Worm (Caenorhabditis elegans) whole organism, young adult: ENCODE data around the gene F59E12.9.

Experiments used
- B0019.2 ChIP-seq: fragments of 200-800 bp; sonication (Bioruptor generic); conservative IDR thresholded peaks from 2 replicates; pipeline ENCODE4 v1.3.6; 2022; ENCODE audit warnings: missing genetic modification reagents, missing genetic modification characterization, missing compliant biosample characterization
- B0261.1 ChIP-seq: sonication (generic microtip); optimal IDR thresholded peaks from 2 replicates; lab custom pipeline; 2016; ENCODE audit warnings: mild to moderate bottlenecking, missing genetic modification characterization, moderate library complexity, missing compliant biosample characterization
- C06A6.2 ChIP-seq: fragments of 200-800 bp; sonication (Bioruptor generic); conservative IDR thresholded peaks from 2 replicates; pipeline ENCODE4 v1.3.6; 2022; ENCODE audit warnings: missing genetic modification characterization, missing compliant biosample characterization
- F22D6.2 ChIP-seq: sonication (generic microtip); optimal IDR thresholded peaks from 2 replicates; lab custom pipeline; 2016; ENCODE audit warnings: mild to moderate bottlenecking, missing genetic modification characterization, missing compliant biosample characterization
- F57A8.1 ChIP-seq: fragments of 200-800 bp; sonication (Bioruptor generic); optimal IDR thresholded peaks from 2 replicates; lab custom pipeline; 2018; ENCODE audit warnings: mild to moderate bottlenecking, missing genetic modification characterization, moderate library complexity, missing compliant biosample characterization
- Y53G8AR.9 ChIP-seq: fragments of 200-800 bp; sonication (Bioruptor generic); conservative IDR thresholded peaks from 2 replicates; pipeline ENCODE4 v1.3.6; 2022; ENCODE audit warnings: missing genetic modification reagents, missing genetic modification characterization, missing compliant biosample characterization
- Y79H2A.3 ChIP-seq: fragments of 200-800 bp; sonication (Bioruptor generic); conservative IDR thresholded peaks from 2 replicates; pipeline ENCODE4 v1.3.6; 2022; ENCODE audit warnings: missing genetic modification reagents, missing genetic modification characterization, missing compliant biosample characterization
- Y95B8A.8 ChIP-seq: fragments of 200-800 bp; sonication (Bioruptor generic); IDR thresholded peaks from 2 replicates; pipeline ENCODE4 v1.3.6; 2022; ENCODE audit warnings: missing genetic modification reagents, missing genetic modification characterization, missing compliant biosample characterization
- atf-7 ChIP-seq: sonication (generic microtip); optimal IDR thresholded peaks from 2 replicates; lab custom pipeline; 2017; ENCODE audit warnings: mild to moderate bottlenecking, missing genetic modification characterization, missing compliant biosample characterization
- athp-1 ChIP-seq: sonication (generic microtip); optimal IDR thresholded peaks from 2 replicates; lab custom pipeline; 2017; ENCODE audit warnings: mild to moderate bottlenecking, missing genetic modification characterization, missing compliant biosample characterization
- bed-2 ChIP-seq: fragments of 200-800 bp; sonication (Bioruptor generic); IDR thresholded peaks from 2 replicates; pipeline ENCODE4 v1.3.6; 2022; ENCODE audit warnings: missing genetic modification reagents, missing genetic modification characterization, missing compliant biosample characterization
- cebp-2 ChIP-seq: fragments of 200-800 bp; sonication (Bioruptor generic); IDR thresholded peaks from 2 replicates; pipeline ENCODE4 v1.3.6; 2022; ENCODE audit warnings: missing genetic modification characterization, missing compliant biosample characterization
- ceh-100 ChIP-seq: fragments of 200-800 bp; sonication (Bioruptor generic); IDR thresholded peaks from 2 replicates; pipeline ENCODE4 v1.3.6; 2022; ENCODE audit warnings: missing genetic modification reagents, missing genetic modification characterization, missing compliant biosample characterization
- ceh-27 ChIP-seq: fragments of 200-800 bp; sonication (Bioruptor generic); optimal IDR thresholded peaks from 2 replicates; lab custom pipeline; 2018; ENCODE audit warnings: mild to moderate bottlenecking, missing genetic modification characterization, moderate library complexity, missing compliant biosample characterization
- chd-7 ChIP-seq: sonication (generic microtip); optimal IDR thresholded peaks from 2 replicates; lab custom pipeline; 2016; ENCODE audit warnings: mild to moderate bottlenecking, missing genetic modification characterization, moderate library complexity, missing compliant biosample characterization
- dox-1 ChIP-seq: fragments of 200-800 bp; sonication (Bioruptor generic); IDR thresholded peaks from 2 replicates; pipeline ENCODE4 v1.3.6; 2022; ENCODE audit warnings: missing genetic modification reagents, missing genetic modification characterization, missing compliant biosample characterization
- dpff-1 ChIP-seq: sonication (generic microtip); optimal IDR thresholded peaks from 2 replicates; lab custom pipeline; 2017; ENCODE audit warnings: mild to moderate bottlenecking, missing genetic modification characterization, missing compliant biosample characterization
- dpl-1 ChIP-seq: fragments of 150-350 bp; optimal IDR thresholded peaks from 2 replicates; lab custom pipeline; 2014; ENCODE audit warnings: missing biosample characterization, missing genetic modification reagents, missing genetic modification characterization
- egl-18 ChIP-seq: fragments of 200-800 bp; sonication (Bioruptor generic); IDR thresholded peaks from 2 replicates; pipeline ENCODE4 v1.3.6; 2022; ENCODE audit warnings: missing genetic modification reagents, missing genetic modification characterization, missing compliant biosample characterization
- gei-17 ChIP-seq: fragments of 200-800 bp; sonication (Bioruptor generic); optimal IDR thresholded peaks from 2 replicates; lab custom pipeline; 2018; ENCODE audit warnings: mild to moderate bottlenecking, missing genetic modification characterization, missing compliant biosample characterization
- him-1 ChIP-seq: sonication (generic microtip); optimal IDR thresholded peaks from 2 replicates; lab custom pipeline; 2016; ENCODE audit warnings: missing genotype, missing genetic modification reagents, missing genetic modification characterization, missing compliant biosample characterization
- hmg-20 ChIP-seq: fragments of 200-800 bp; sonication (Bioruptor generic); IDR thresholded peaks from 2 replicates; pipeline ENCODE4 v1.3.6; 2022; ENCODE audit warnings: missing genetic modification reagents, missing genetic modification characterization, missing compliant biosample characterization
- let-526 ChIP-seq: fragments of 200-800 bp; sonication (Bioruptor generic); IDR thresholded peaks from 2 replicates; pipeline ENCODE4 v1.3.6; 2022; ENCODE audit warnings: missing genetic modification reagents, missing genetic modification characterization, missing compliant biosample characterization
- lin-35 ChIP-seq, 3 experiments: fragments of 150-350 bp in 2 of 3; sonication (generic microtip) in 1 of 3; optimal IDR thresholded peaks; 2 replicates each; lab custom pipeline; 2014 to 2018; ENCODE audit warnings: missing biosample characterization in 3 of 3, missing genetic modification characterization in 3 of 3, missing genetic modification reagents in 3 of 3
- lin-40 ChIP-seq: sonication (generic microtip); optimal IDR thresholded peaks from 2 replicates; lab custom pipeline; 2016; ENCODE audit warnings: missing genetic modification characterization, mild to moderate bottlenecking, missing compliant biosample characterization, missing genotype, missing genetic modification reagents
- mcd-1 ChIP-seq: fragments of 200-800 bp; sonication (Bioruptor generic); IDR thresholded peaks from 2 replicates; pipeline ENCODE4 v1.3.6; 2022; ENCODE audit warnings: missing genetic modification reagents, missing genetic modification characterization, missing compliant biosample characterization
- mxl-1 ChIP-seq: sonication (generic microtip); optimal IDR thresholded peaks from 2 replicates; lab custom pipeline; 2016; ENCODE audit warnings: missing genetic modification characterization, missing compliant biosample characterization
- nfya-2 ChIP-seq: fragments of 200-800 bp; sonication (Bioruptor generic); IDR thresholded peaks from 2 replicates; pipeline ENCODE4 v1.3.6; 2022; ENCODE audit warnings: missing genetic modification reagents, missing genetic modification characterization, missing compliant biosample characterization
- nfyb-1 ChIP-seq: fragments of 200-800 bp; sonication (Bioruptor generic); IDR thresholded peaks from 2 replicates; pipeline ENCODE4 v1.3.6; 2022; ENCODE audit warnings: missing genetic modification reagents, missing genetic modification characterization, missing compliant biosample characterization
- pbrm-1 ChIP-seq: fragments of 200-800 bp; sonication (Bioruptor generic); IDR thresholded peaks from 2 replicates; pipeline ENCODE4 v1.3.6; 2022; ENCODE audit warnings: missing genetic modification reagents, missing genetic modification characterization, missing compliant biosample characterization
- rec-8 ChIP-seq, 2 experiments: sonication (generic microtip); optimal IDR thresholded peaks; 2 replicates each; lab custom pipeline; 2016; ENCODE audit warnings: mild to moderate bottlenecking in 2 of 2, missing genetic modification characterization in 2 of 2, missing genetic modification reagents in 2 of 2, missing genotype in 2 of 2, missing biosample characterization in 1 of 2, missing compliant biosample characterization in 1 of 2, moderate library complexity in 1 of 2
- rpc-1 ChIP-seq, 2 experiments: fragments of 150-350 bp in 1 of 2; sonication (generic microtip) in 1 of 2; optimal IDR thresholded peaks; 2 replicates each; lab custom pipeline; 2014 to 2018; ENCODE audit warnings: missing biosample characterization in 1 of 2, missing genetic modification characterization in 1 of 2, missing genetic modification reagents in 1 of 2, missing genotype in 1 of 2
- sdz-38 ChIP-seq: sonication (generic microtip); optimal IDR thresholded peaks from 2 replicates; lab custom pipeline; 2016; ENCODE audit warnings: missing genotype, missing genetic modification characterization, missing compliant biosample characterization
- snpc-3.4 ChIP-seq: sonication (generic microtip); optimal IDR thresholded peaks from 2 replicates; lab custom pipeline; 2017; ENCODE audit warnings: missing genetic modification characterization, mild to moderate bottlenecking, missing compliant biosample characterization, antibody characterized with exemption, moderate library complexity, missing genotype, missing genetic modification reagents
- tbp1 ChIP-seq: fragments of 200-800 bp; sonication (Bioruptor generic); optimal IDR thresholded peaks from 2 replicates; lab custom pipeline; 2018; ENCODE audit warnings: mild to moderate bottlenecking, missing genetic modification characterization, missing compliant biosample characterization
- tbx-9 ChIP-seq: sonication (generic microtip); optimal IDR thresholded peaks from 2 replicates; lab custom pipeline; 2016; ENCODE audit warnings: borderline replicate concordance, missing genetic modification characterization, inconsistent platforms, missing compliant biosample characterization
- zim-3 ChIP-seq: sonication (generic microtip); optimal IDR thresholded peaks from 2 replicates; lab custom pipeline; 2017; ENCODE audit warnings: mild to moderate bottlenecking, missing genetic modification characterization, moderate library complexity, missing compliant biosample characterization
- ztf-26 ChIP-seq: sonication (generic microtip); optimal IDR thresholded peaks from 2 replicates; lab custom pipeline; 2017; ENCODE audit warnings: missing genetic modification characterization, missing compliant biosample characterization
- ztf-3 ChIP-seq: fragments of 200-800 bp; sonication (Bioruptor generic); optimal IDR thresholded peaks from 2 replicates; lab custom pipeline; 2018; ENCODE audit warnings: mild to moderate bottlenecking, missing genetic modification characterization, missing compliant biosample characterization
- ztf-6 ChIP-seq: fragments of 200-800 bp; sonication (Bioruptor generic); IDR thresholded peaks from 2 replicates; pipeline ENCODE4 v1.3.6; 2022; ENCODE audit warnings: missing genetic modification reagents, missing genetic modification characterization, missing compliant biosample characterization

The F59E12.9 gene

DNA sequence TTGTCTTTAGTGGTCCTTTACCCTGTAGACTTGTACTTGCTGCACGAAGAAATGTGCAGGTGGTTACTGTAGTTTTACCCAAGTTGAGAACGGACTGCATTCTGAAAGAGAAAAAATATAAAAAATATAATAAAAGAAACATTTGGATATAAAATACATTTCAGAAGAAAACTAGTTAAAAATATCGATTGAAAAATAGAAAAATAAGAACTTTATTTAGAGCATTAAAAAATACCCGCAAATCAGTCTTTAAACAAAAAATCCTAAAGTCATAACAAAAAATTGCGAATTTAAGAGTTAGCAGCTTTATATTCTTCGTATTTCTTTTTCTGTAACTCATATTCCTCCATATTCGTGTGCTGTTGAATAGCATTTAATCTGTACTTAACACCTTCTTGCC, 22.0 kb upstream of the F59E12.9 start, which contains the start of gene C25H3.7:
Gene C25H3.7 (minus strand): TSS at position 101 of the 400 bp plus-strand sequence.
- TF ChIP-seq nfyb-1 (GFP tag; lab: Robert Waterston, UW): no peak
- no peak for TF ChIP-seq ztf-6
- TF ChIP-seq ceh-27 (GFP tag; lab: Kevin White, UChicago): no peak
- TF ChIP-seq bed-2: no peak
- TF ChIP-seq, all 124 proteins: peak for 0

ce11 chrII:5667540-5667939, 20.7 kb upstream of the F59E12.9 start:
- peak; percentile 7 for TF ChIP-seq B0261.1 (tag; lab: Kevin White, UChicago)
- no peak for TF ChIP-seq C06A6.2 (GFP tag; lab: Robert Waterston, UW)
- peak; percentile 20 for TF ChIP-seq rpc-1 (optimal IDR thresholded peaks at IDR 0.05; lab: Kevin White, UChicago)
- TF ChIP-seq rpc-1 (tag; optimal IDR thresholded peaks at IDR 0.05; lab: Kevin White, UChicago): peak; percentile 62
- TF ChIP-seq dox-1 (GFP tag; lab: Robert Waterston, UW): no peak
- TF ChIP-seq tbp1 (GFP tag; lab: Kevin White, UChicago): peak; percentile 69

DNA sequence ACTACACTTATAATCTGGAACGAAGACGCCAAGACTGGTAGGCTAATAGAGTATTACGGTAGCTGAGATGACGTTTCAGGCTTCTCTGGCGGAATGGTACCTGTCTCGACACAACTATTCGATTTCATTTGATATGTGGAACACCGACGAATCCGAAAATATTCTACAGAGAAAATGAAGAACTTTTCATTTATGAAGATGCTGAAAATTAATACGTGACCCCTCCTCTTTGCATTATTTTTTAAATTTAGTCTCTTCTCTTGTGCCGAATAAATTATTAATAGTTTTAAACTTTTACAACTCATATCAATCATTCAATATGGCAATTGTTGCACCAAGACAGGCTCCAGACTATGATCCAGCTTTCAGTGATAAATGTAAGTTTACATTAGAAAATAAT, 19.1 kb upstream of the F59E12.9 start, which contains the start of gene C25H3.16:
Gene C25H3.16 (plus strand): TSS at position 301 of the 400 bp plus-strand sequence.
- peak; percentile 74 for TF ChIP-seq him-1 (tag; lab: Kevin White, UChicago)
- no peak for TF ChIP-seq F22D6.2 (tag; lab: Kevin White, UChicago)
- TF ChIP-seq, all 124 proteins: peak for 1

DNA sequence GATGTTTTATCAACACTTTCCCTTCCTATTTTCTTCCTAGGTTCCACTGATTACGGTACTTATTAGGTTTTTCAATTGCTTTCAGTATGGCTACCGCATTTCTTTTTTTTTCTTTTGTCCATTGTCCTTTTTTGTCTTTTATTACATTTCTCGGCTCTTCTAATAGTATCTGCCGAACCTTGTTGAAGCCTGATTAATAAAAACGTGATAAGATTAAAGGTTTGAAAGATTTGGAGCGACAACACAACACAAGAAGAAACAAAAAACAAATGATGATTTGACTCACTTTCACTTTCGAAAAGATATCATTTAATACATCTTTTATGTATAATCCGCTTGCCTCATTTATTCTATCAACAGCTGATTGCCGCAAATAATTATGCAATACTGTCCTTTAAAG, 18.2 kb upstream of the F59E12.9 start, which contains the start of gene C25H3.15:
Gene C25H3.15 (plus strand): TSS at position 301 of the 400 bp plus-strand sequence.
- no peak for TF ChIP-seq sdz-38 (tag; lab: Kevin White, UChicago)
- TF ChIP-seq hmg-20 (GFP tag; lab: Robert Waterston, UW): no peak
- no peak for TF ChIP-seq ceh-100
- no peak for TF ChIP-seq tbx-9 (tag; lab: Kevin White, UChicago)
- TF ChIP-seq gei-17 (GFP tag; lab: Kevin White, UChicago): no peak
- TF ChIP-seq lin-35 (GFP tag; optimal IDR thresholded peaks at IDR 0.05; lab: Kevin White, UChicago): no peak
- TF ChIP-seq let-526 (GFP tag; lab: Robert Waterston, UW): no peak
- TF ChIP-seq nfya-2 (GFP tag; lab: Robert Waterston, UW): no peak
- TF ChIP-seq athp-1 (tag; lab: Kevin White, UChicago): no peak
- TF ChIP-seq atf-7 (tag; lab: Kevin White, UChicago): no peak
- TF ChIP-seq cebp-2: no peak
- no peak for TF ChIP-seq pbrm-1
- TF ChIP-seq B0019.2: no peak
- TF ChIP-seq mcd-1 (GFP tag; lab: Robert Waterston, UW): no peak
- TF ChIP-seq dpff-1 (tag; lab: Kevin White, UChicago): no peak
- no peak for TF ChIP-seq rec-8 (tag; optimal IDR thresholded peaks at IDR 0.05; lab: Kevin White, UChicago)
- TF ChIP-seq lin-40 (tag; lab: Kevin White, UChicago): no peak
- TF ChIP-seq nfyb-1 (GFP tag; lab: Robert Waterston, UW): no peak

DNA sequence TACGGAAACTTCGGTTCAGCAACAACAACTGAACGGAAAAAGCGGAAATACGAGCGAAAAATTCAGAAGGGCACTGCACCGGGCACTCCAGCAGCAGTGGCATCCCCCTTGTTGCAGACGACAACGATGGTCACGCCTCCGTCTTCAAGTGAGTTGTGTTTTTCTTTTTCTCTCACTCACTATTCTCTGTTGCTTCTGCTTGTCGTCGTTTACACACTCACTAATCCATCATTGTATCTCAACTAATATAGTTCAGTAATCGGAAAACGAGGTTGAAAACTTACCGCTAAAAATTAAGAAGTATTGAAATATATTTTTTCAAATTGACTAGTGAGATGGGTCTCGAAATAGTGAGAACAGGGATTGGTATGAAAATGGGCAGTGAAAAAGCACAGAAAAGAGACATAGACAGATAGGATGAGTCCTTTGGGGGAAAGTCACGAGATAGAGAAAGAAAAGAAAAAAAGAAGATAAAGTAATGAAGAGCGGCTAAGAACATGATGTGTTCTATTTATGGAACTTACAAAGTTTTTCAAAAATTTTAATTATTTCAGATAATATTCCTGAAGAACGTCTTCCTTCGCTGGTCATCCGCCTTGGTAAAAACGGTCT, 16.4 kb upstream of the F59E12.9 start:
- TF ChIP-seq dpff-1 (tag; lab: Kevin White, UChicago): no peak
- no peak for TF ChIP-seq chd-7 (tag; lab: Kevin White, UChicago)
- no peak for TF ChIP-seq snpc-3.4 (tag; lab: Kevin White, UChicago)
- TF ChIP-seq ceh-100: no peak
- TF ChIP-seq mxl-1 (tag; lab: Kevin White, UChicago): no peak
- TF ChIP-seq atf-7 (tag; lab: Kevin White, UChicago): no peak
- no peak for TF ChIP-seq Y53G8AR.9 (GFP tag; lab: Robert Waterston, UW)
- no peak for TF ChIP-seq Y79H2A.3 (GFP tag; lab: Robert Waterston, UW)
- TF ChIP-seq Y95B8A.8: no peak
- TF ChIP-seq ztf-3 (GFP tag; lab: Kevin White, UChicago): no peak
- no peak for TF ChIP-seq egl-18 (GFP tag; lab: Robert Waterston, UW)
- no peak for TF ChIP-seq ztf-26 (tag; lab: Kevin White, UChicago)
- TF ChIP-seq zim-3: no peak
- TF ChIP-seq F57A8.1: no peak
- no peak for TF ChIP-seq rpc-1 (optimal IDR thresholded peaks at IDR 0.05; lab: Kevin White, UChicago)
- TF ChIP-seq rpc-1 (tag; optimal IDR thresholded peaks at IDR 0.05; lab: Kevin White, UChicago): no peak
- no peak for TF ChIP-seq dpl-1 (GFP tag; lab: Kevin White, UChicago)
- TF ChIP-seq B0261.1 (tag; lab: Kevin White, UChicago): no peak
